Fruit fly (Drosophila melanogaster) whole organism, prepupa: ENCODE results near the gene Kah.

ENCODE experiments used
- Blimp-1 ChIP-seq: fragments of 200-800 bp; sonication (Bioruptor generic); optimal IDR thresholded peaks from 3 replicates; lab custom pipeline; 2017; ENCODE audit warnings: missing biosample characterization, missing genetic modification characterization, mild to moderate bottlenecking, moderate library complexity, missing genetic modification reagents
- CG16779 ChIP-seq: fragments of 200-800 bp; sonication (Bioruptor generic); optimal IDR thresholded peaks from 3 replicates; lab custom pipeline; 2017; ENCODE audit warnings: missing biosample characterization, mild to moderate bottlenecking, missing genetic modification characterization
- Eip93F ChIP-seq: fragments of 200-800 bp; sonication (Bioruptor generic); optimal IDR thresholded peaks from 2 replicates; lab custom pipeline; 2016; ENCODE audit warnings: missing biosample characterization, mild to moderate bottlenecking, missing genetic modification characterization
- Ets21C ChIP-seq: fragments of 200-800 bp; sonication (Bioruptor generic); optimal IDR thresholded peaks from 3 replicates; lab custom pipeline; 2016; ENCODE audit warnings: missing biosample characterization, missing genetic modification characterization
- Hr38 ChIP-seq: sonication (Bioruptor generic); optimal IDR thresholded peaks from 2 replicates; lab custom pipeline; 2016; ENCODE audit warnings: missing biosample characterization, missing genetic modification characterization
- Sox102F ChIP-seq: fragments of 200-800 bp; sonication (Bioruptor generic); optimal IDR thresholded peaks from 2 replicates; lab custom pipeline; 2016; ENCODE audit warnings: missing biosample characterization, mild to moderate bottlenecking, missing genetic modification characterization
- cyc ChIP-seq: fragments of 200-800 bp; sonication (Bioruptor generic); optimal IDR thresholded peaks from 3 replicates; lab custom pipeline; 2016; ENCODE audit warnings: missing biosample characterization, missing genetic modification characterization
- lz ChIP-seq: fragments of 200-800 bp; sonication (Bioruptor generic); optimal IDR thresholded peaks from 3 replicates; lab custom pipeline; 2016; ENCODE audit warnings: missing biosample characterization, missing genetic modification characterization
- salr ChIP-seq, 2 experiments: fragments of 200-800 bp; sonication (Bioruptor generic); optimal IDR thresholded peaks; 3 replicates each; lab custom pipeline; 2016 to 2018; ENCODE audit warnings: missing biosample characterization in 2 of 2, missing genetic modification characterization in 2 of 2, mild to moderate bottlenecking in 1 of 2
- topi ChIP-seq: fragments of 200-800 bp; sonication (Bioruptor generic); optimal IDR thresholded peaks from 3 replicates; lab custom pipeline; 2016; ENCODE audit warnings: missing biosample characterization, missing genetic modification characterization

- TF ChIP-seq Blimp-1 (GFP tag; lab: Kevin White, UChicago) (no peak), Sox102F (GFP tag; lab: Kevin White, UChicago) (peak; percentile 36), Hr38 (no peak), cyc (GFP tag; lab: Kevin White, UChicago) (peak; percentile 3), salr (GFP tag; optimal IDR thresholded peaks at IDR 0.05; lab: Kevin White, UChicago) (no peak), CG16779 (tag; lab: Kevin White, UChicago) (peak; percentile 51), Ets21C (GFP tag; lab: Kevin White, UChicago) (no peak), topi (GFP tag; lab: Kevin White, UChicago) (peak; percentile 47), lz (peak; percentile 13), Eip93F (GFP tag; lab: Kevin White, UChicago) (peak; percentile 87)
Observed at dm6 chr3L:542863-543635, 46.0 kb downstream of the Kah start, which contains the start of the genes Cypl and Hipk.
